Fruit fly (Drosophila melanogaster) Kc167 (cell line): ENCODE measurements around the gene Not10.

Experiments
- Myc ChIP-seq: fragments of >200 bp; optimal IDR thresholded peaks from 2 replicates; lab custom pipeline; 2017; ENCODE audit warnings: missing external identifiers
- Sin3A ChIP-seq: fragments of >200 bp; optimal IDR thresholded peaks from 2 replicates; lab custom pipeline; 2018; ENCODE audit warnings: missing external identifiers
- h ChIP-seq: fragments of >200 bp; optimal IDR thresholded peaks from 3 replicates; lab custom pipeline; 2018; ENCODE audit warnings: missing external identifiers
- psq ChIP-seq: fragments of >200 bp; optimal IDR thresholded peaks from 2 replicates; lab custom pipeline; 2017; ENCODE audit warnings: missing external identifiers
- ttk ChIP-seq: sonication (Bioruptor generic); optimal IDR thresholded peaks from 2 replicates; lab custom pipeline; 2017; ENCODE audit warnings: missing external identifiers

DNA sequence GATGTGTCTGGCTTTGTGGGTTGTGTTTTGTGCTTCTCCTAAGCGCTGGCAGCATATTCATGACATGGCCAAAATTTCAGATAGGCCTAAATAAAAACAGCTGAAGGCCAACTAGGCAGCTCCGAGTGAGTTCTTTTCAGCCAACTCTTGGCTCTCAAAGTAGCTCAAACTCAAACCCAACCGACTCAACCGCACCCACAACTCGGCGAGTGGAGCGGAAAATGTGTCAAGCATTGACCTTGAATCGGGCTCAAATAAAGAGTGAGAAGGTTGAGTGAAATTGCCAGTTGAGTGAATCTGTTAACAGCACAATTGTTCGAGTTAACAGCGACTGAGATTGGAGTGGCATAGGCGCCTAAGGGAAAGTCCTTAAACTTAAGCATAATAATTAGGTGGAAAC, 18.5 kb upstream of the Not10 start:
- TF ChIP-seq Sin3A (lab: Kevin White, UChicago) (no peak), psq (lab: Kevin White, UChicago) (no peak), h (no peak), ttk (lab: Kevin White, UChicago) (no peak), Myc (lab: Kevin White, UChicago) (no peak)
